Fruit fly (Drosophila melanogaster): ENCODE measurements around the gene Ahcy.

DNA sequence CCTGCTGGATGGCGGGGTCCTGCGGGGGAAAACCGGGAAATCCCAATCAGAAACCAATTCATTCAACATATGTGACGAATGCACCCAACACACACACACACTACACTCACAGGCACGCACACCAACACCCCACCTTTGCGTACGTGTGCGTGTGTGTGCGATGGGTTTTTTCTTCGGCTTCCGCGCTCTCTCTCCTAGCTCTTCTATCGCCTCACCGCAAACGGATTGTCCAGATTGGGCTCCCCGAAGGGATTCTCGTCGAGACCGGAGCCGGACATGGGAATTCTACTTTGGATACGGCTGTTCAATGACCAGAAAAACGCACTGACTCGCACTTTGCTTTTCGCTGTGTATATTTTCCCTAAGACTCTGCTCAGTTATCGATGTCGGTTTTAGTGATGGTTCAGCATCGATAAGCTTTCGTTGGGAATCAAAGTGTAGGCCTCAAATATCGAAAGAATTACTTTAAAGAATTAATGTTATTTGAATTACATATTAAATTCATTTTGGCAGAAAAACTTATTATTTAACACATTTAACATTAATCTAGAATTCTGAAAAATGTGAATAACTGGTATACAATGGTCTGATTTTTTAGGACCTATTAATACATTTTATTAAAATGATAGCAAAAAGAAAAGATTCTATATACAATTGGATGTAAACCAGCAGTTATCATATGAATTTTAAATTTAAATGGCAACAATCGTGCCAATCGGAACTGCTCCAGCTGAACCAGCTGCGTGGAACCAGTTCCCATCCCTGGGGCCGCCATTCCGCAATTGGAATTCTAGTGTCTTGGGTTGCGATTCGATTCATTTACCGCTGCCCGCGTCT is at the start of gene Ahcy, which contains the start of gene Scamp:
- TF ChIP-seq ara (GFP tag; IDR thresholded peaks at IDR 0.05): no peak
- TF ChIP-seq Taf1 (GFP tag; IDR thresholded peaks at IDR 0.05): no peak
- TF ChIP-seq h (optimal IDR thresholded peaks at IDR 0.05): no peak
- no peak for TF ChIP-seq Oaz (GFP tag; IDR thresholded peaks at IDR 0.05)
- peak; percentile 59 for TF ChIP-seq CG13287 (GFP tag; IDR thresholded peaks at IDR 0.05; ENCODE audit: partially characterized antibody)
- no peak for TF ChIP-seq toy (GFP tag; IDR thresholded peaks at IDR 0.05)
- TF ChIP-seq CG15073 (GFP tag; optimal IDR thresholded peaks at IDR 0.05): no peak
- TF ChIP-seq CG4404 (GFP tag; IDR thresholded peaks at IDR 0.05): no peak
- no peak for TF ChIP-seq CG7372 (GFP tag; IDR thresholded peaks at IDR 0.05)
- no peak for TF ChIP-seq Ssrp (tag; optimal IDR thresholded peaks at IDR 0.05)
- peak; percentile 48 for TF ChIP-seq CG9727 (GFP tag; optimal IDR thresholded peaks at IDR 0.05)
- no peak for TF ChIP-seq psq (GFP tag; optimal IDR thresholded peaks at IDR 0.05)
- TF ChIP-seq br (optimal IDR thresholded peaks at IDR 0.05): no peak
